Worm (Caenorhabditis elegans) whole organism, L4/young adult: ENCODE results near the gene ptr-22.

ENCODE experiments used
- W03F9.2 ChIP-seq: fragments of 150-350 bp; optimal IDR thresholded peaks from 2 replicates; lab custom pipeline; 2014; ENCODE audit warnings: missing biosample characterization, missing genetic modification characterization
- dao-5 ChIP-seq: sonication (generic microtip); optimal IDR thresholded peaks from 2 replicates; lab custom pipeline; 2016; ENCODE audit warnings: missing genotype, missing genetic modification characterization, moderate library complexity, missing compliant biosample characterization
- him-1 ChIP-seq: sonication (generic microtip); optimal IDR thresholded peaks from 2 replicates; lab custom pipeline; 2016; ENCODE audit warnings: missing genotype, missing genetic modification reagents, missing genetic modification characterization, missing compliant biosample characterization

- peak; percentile 90 for TF ChIP-seq W03F9.2
- TF ChIP-seq him-1: peak; percentile 92
- TF ChIP-seq dao-5 (tag; lab: Kevin White, UChicago): no peak
Measured at ce11 chrV:18967479-18968056, 36.4 kb upstream of the ptr-22 start, which contains the start of gene Y39B6A.43.
